Fruit fly (Drosophila melanogaster): Measurements from ENCODE around the gene CG33969.

DNA sequence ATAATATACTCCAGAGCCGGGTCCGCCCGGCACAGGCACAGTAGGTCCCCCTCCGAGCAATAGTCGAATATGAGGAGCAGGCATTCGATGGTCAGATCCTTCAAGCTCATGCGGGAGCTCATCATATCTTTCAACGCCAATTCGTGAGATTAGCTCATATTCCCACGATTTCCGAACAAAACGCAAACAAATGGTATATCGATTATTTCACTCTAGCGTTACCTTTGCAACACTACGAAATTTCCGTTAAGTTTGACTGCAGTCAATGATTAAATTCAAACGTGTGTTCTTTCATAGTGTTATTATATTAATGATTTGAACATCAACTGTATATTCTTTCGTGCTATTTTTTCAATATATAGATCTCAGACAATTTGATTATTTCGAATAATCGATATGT, at the start of gene CG33969:
- no peak for TF ChIP-seq CG12768 (GFP tag; optimal IDR thresholded peaks at IDR 0.05)
- no peak for TF ChIP-seq Hr96 (GFP tag; optimal IDR thresholded peaks at IDR 0.05)
